Fruit fly (Drosophila melanogaster) whole organism, prepupa: ENCODE data around the gene Rab9.

Experiments used
- Blimp-1 ChIP-seq: fragments of 200-800 bp; sonication (Bioruptor generic); optimal IDR thresholded peaks from 3 replicates; lab custom pipeline; 2017; ENCODE audit warnings: missing biosample characterization, missing genetic modification characterization, mild to moderate bottlenecking, moderate library complexity, missing genetic modification reagents
- CG10669 ChIP-seq: fragments of 200-800 bp; sonication (Bioruptor generic); optimal IDR thresholded peaks from 3 replicates; lab custom pipeline; 2018; ENCODE audit warnings: missing biosample characterization, mild to moderate bottlenecking, missing genetic modification characterization, moderate library complexity
- CG11762 ChIP-seq: fragments of 200-800 bp; sonication (Bioruptor generic); optimal IDR thresholded peaks from 3 replicates; lab custom pipeline; 2016; ENCODE audit warnings: missing biosample characterization, missing genetic modification characterization; ENCODE audit not compliant: insufficient read depth
- Eip75B ChIP-seq: fragments of 200-800 bp; sonication (Bioruptor generic); optimal IDR thresholded peaks from 3 replicates; lab custom pipeline; 2016; ENCODE audit warnings: missing biosample characterization, missing genetic modification characterization
- Hr4 ChIP-seq: fragments of 200-800 bp; sonication (Bioruptor generic); optimal IDR thresholded peaks from 3 replicates; lab custom pipeline; 2016; ENCODE audit warnings: missing biosample characterization, missing genetic modification characterization
- OdsH ChIP-seq: fragments of 200-800 bp; sonication (Bioruptor generic); optimal IDR thresholded peaks from 3 replicates; lab custom pipeline; 2016; ENCODE audit warnings: missing biosample characterization, missing genetic modification characterization
- Sox102F ChIP-seq: fragments of 200-800 bp; sonication (Bioruptor generic); optimal IDR thresholded peaks from 2 replicates; lab custom pipeline; 2016; ENCODE audit warnings: missing biosample characterization, mild to moderate bottlenecking, missing genetic modification characterization
- acj6 ChIP-seq: fragments of 200-800 bp; sonication (Bioruptor generic); optimal IDR thresholded peaks from 3 replicates; lab custom pipeline; 2016; ENCODE audit warnings: missing biosample characterization, missing genetic modification characterization
- topi ChIP-seq: fragments of 200-800 bp; sonication (Bioruptor generic); optimal IDR thresholded peaks from 3 replicates; lab custom pipeline; 2016; ENCODE audit warnings: missing biosample characterization, missing genetic modification characterization

DNA sequence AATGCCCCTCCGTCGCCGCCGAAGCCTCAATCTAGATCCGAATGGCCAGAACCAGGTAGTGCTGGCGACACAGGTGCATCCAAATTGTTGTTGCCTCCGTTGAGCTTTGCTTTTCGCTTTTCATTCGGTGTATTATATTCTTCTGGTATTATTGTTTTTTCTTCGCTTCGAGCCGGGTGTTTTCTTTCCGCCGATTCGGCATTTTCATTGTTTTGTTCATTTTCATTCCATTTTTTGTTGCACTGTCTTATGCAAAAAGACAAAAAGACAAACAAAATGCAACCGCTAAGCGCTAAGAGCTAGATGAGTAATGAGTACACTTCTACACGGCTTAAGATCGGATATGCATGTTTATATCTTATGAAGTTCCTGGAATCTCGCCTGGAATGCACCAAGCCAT lies 39.9 kb downstream of the Rab9 start:
- TF ChIP-seq Sox102F (GFP tag; lab: Kevin White, UChicago) (no peak), topi (GFP tag; lab: Kevin White, UChicago) (no peak), CG11762 (GFP tag; lab: Kevin White, UChicago) (no peak), OdsH (no peak), Blimp-1 (GFP tag; lab: Kevin White, UChicago) (no peak), Eip75B (GFP tag; lab: Kevin White, UChicago) (no peak), acj6 (GFP tag; lab: Kevin White, UChicago) (no peak), CG10669 (GFP tag; lab: Kevin White, UChicago) (no peak), Hr4 (GFP tag; lab: Kevin White, UChicago) (no peak)
